Worm (Caenorhabditis elegans) whole organism, L4 larva: ENCODE measurements around the gene F37C12.14.
A peak's percentile ranks its signal among the peaks of the same experiment; 100 is the strongest.

Experiments
- ctbp-1 ChIP-seq: fragments of 200-800 bp; sonication (Bioruptor generic); IDR thresholded peaks from 2 replicates; pipeline ENCODE4 v1.3.6; 2022; ENCODE audit warnings: missing genetic modification reagents, missing genetic modification characterization, missing compliant biosample characterization
- fkh-10 ChIP-seq: fragments of 150-350 bp; optimal IDR thresholded peaks from 2 replicates; lab custom pipeline; 2014; ENCODE audit warnings: missing biosample characterization, missing genetic modification reagents, missing genetic modification characterization
- nhr-76 ChIP-seq: fragments of 150-350 bp; optimal IDR thresholded peaks from 2 replicates; lab custom pipeline; 2014; ENCODE audit warnings: missing biosample characterization, missing genetic modification characterization

- TF ChIP-seq ctbp-1 (GFP tag; lab: Robert Waterston, UW) (no peak), fkh-10 (GFP tag; lab: Kevin White, UChicago) (peak; percentile 49), nhr-76 (tag; lab: Kevin White, UChicago) (no peak)
Measured at ce11 chrIII:7179538-7180301, 5.7 kb downstream of the F37C12.14 start, which contains the start of the genes rps-14 and rpl-36.
